Fruit fly (Drosophila melanogaster): ENCODE results near the gene wntD.

dm6 chr3R:13305318-13305899, 12.4 kb upstream of the wntD start:
- TF ChIP-seq pan (optimal IDR thresholded peaks at IDR 0.05) (no peak), Dll (optimal IDR thresholded peaks at IDR 0.05) (no peak), psq (optimal IDR thresholded peaks at IDR 0.05) (no peak), CG8478 (optimal IDR thresholded peaks at IDR 0.05) (no peak), usp (GFP tag; optimal IDR thresholded peaks at IDR 0.05) (no peak), EcR (GFP tag; optimal IDR thresholded peaks at IDR 0.05) (no peak)
